Worm (Caenorhabditis elegans) whole organism, early embryonic: ENCODE measurements around the gene F32D8.15.

Experiments used
- B0310.2 ChIP-seq: sonication (generic microtip); optimal IDR thresholded peaks from 2 replicates; lab custom pipeline; 2016; ENCODE audit warnings: mild to moderate bottlenecking, missing genetic modification characterization, missing compliant biosample characterization
- F13C5.2 ChIP-seq: sonication (generic microtip); optimal IDR thresholded peaks from 2 replicates; lab custom pipeline; 2017; ENCODE audit warnings: mild to moderate bottlenecking, missing genetic modification characterization, inconsistent platforms, missing compliant biosample characterization
- aly-1 ChIP-seq: sonication (generic microtip); optimal IDR thresholded peaks from 2 replicates; lab custom pipeline; 2016; ENCODE audit warnings: missing genetic modification characterization, missing compliant biosample characterization
- ama-1 ChIP-seq: fragments of 150-350 bp; optimal IDR thresholded peaks from 2 replicates; lab custom pipeline; 2014
- ceh-13 ChIP-seq: fragments of 200-800 bp; sonication (Bioruptor generic); optimal IDR thresholded peaks from 2 replicates; lab custom pipeline; 2018; ENCODE audit warnings: mild to moderate bottlenecking, missing genetic modification characterization, missing compliant biosample characterization
- ceh-36 ChIP-seq: sonication (generic microtip); optimal IDR thresholded peaks from 2 replicates; lab custom pipeline; 2016; ENCODE audit warnings: missing genetic modification characterization, inconsistent platforms, missing compliant biosample characterization
- ets-7 ChIP-seq: sonication (generic microtip); optimal IDR thresholded peaks from 2 replicates; lab custom pipeline; 2016; ENCODE audit warnings: missing genotype, missing genetic modification characterization, missing compliant biosample characterization
- flt-1 ChIP-seq: fragments of 200-800 bp; sonication (Bioruptor generic); IDR thresholded peaks from 2 replicates; pipeline ENCODE4 v1.3.6; 2022; ENCODE audit warnings: missing genetic modification characterization, missing compliant biosample characterization
- hmbx-1 ChIP-seq: sonication (generic microtip); optimal IDR thresholded peaks from 2 replicates; lab custom pipeline; 2016; ENCODE audit warnings: mild to moderate bottlenecking, missing genetic modification characterization, missing compliant biosample characterization
- hmg-4 ChIP-seq: fragments of 200-800 bp; sonication (Bioruptor generic); optimal IDR thresholded peaks from 2 replicates; lab custom pipeline; 2018; ENCODE audit warnings: mild to moderate bottlenecking, missing genetic modification characterization, missing compliant biosample characterization
- hnd-1 ChIP-seq: sonication (generic microtip); optimal IDR thresholded peaks from 2 replicates; lab custom pipeline; 2016; ENCODE audit warnings: missing genetic modification characterization, missing compliant biosample characterization
- pes-1 ChIP-seq: fragments of 200-800 bp; sonication (Bioruptor generic); IDR thresholded peaks from 2 replicates; pipeline ENCODE4 v1.3.6; 2022; ENCODE audit warnings: missing genetic modification reagents, missing genetic modification characterization, missing compliant biosample characterization
- scrt-1 ChIP-seq: fragments of 200-800 bp; sonication (Bioruptor generic); IDR thresholded peaks from 2 replicates; pipeline ENCODE4 v1.3.6; 2022; ENCODE audit warnings: missing genetic modification characterization, missing compliant biosample characterization
- sea-1 ChIP-seq: fragments of 200-800 bp; sonication (Bioruptor generic); conservative IDR thresholded peaks from 2 replicates; pipeline ENCODE4 v1.3.6; 2022; ENCODE audit warnings: missing genetic modification characterization, missing compliant biosample characterization
- tbx-11 ChIP-seq: fragments of 200-800 bp; sonication (Bioruptor generic); IDR thresholded peaks from 2 replicates; pipeline ENCODE4 v1.3.6; 2022; ENCODE audit warnings: missing genetic modification characterization, missing compliant biosample characterization
- tbx-37 ChIP-seq: fragments of 200-800 bp; sonication (Bioruptor generic); conservative IDR thresholded peaks from 2 replicates; pipeline ENCODE4 v1.3.6; 2022; ENCODE audit warnings: missing genetic modification reagents, missing genetic modification characterization, missing compliant biosample characterization
- tra-4 ChIP-seq: sonication (generic microtip); optimal IDR thresholded peaks from 2 replicates; lab custom pipeline; 2017; ENCODE audit warnings: missing genetic modification characterization, missing compliant biosample characterization

Gene F32D8.15

DNA sequence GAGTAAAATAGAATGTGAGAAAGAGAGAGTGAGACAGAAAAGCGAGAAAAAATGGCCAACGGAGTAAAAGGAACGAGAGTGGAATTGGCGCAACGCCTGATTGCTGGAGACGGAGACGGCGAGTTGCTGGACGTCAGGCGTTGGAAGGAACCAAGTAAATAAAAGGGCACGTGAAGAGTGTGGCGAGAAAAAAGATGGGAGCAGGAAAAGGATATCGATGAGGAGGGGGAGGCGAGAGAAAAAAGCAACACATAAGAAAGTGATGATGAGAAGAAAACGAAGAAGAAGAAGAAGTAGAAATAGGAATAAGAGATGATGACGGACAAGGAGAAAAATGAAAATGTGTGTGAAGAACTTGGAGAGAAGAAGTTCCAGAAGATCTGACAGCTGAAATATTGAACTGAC, 32.4 kb upstream of the F32D8.15 start:
- TF ChIP-seq hmg-4 (GFP tag; lab: Kevin White, UChicago) (no peak), scrt-1 (GFP tag; lab: Robert Waterston, UW) (no peak), tbx-37 (GFP tag; lab: Robert Waterston, UW) (no peak), aly-1 (tag; lab: Kevin White, UChicago) (no peak), ceh-13 (GFP tag; lab: Kevin White, UChicago) (no peak), hnd-1 (tag; lab: Kevin White, UChicago) (no peak), tbx-11 (GFP tag; lab: Robert Waterston, UW) (no peak), pes-1 (GFP tag; lab: Robert Waterston, UW) (no peak), hmbx-1 (tag; lab: Kevin White, UChicago) (no peak), ceh-36 (tag; lab: Kevin White, UChicago) (no peak), sea-1 (GFP tag; lab: Robert Waterston, UW) (no peak), tra-4 (tag; lab: Kevin White, UChicago) (no peak), ets-7 (tag; lab: Kevin White, UChicago) (no peak), flt-1 (GFP tag; lab: Robert Waterston, UW) (no peak), B0310.2 (tag; lab: Kevin White, UChicago) (no peak)

DNA sequence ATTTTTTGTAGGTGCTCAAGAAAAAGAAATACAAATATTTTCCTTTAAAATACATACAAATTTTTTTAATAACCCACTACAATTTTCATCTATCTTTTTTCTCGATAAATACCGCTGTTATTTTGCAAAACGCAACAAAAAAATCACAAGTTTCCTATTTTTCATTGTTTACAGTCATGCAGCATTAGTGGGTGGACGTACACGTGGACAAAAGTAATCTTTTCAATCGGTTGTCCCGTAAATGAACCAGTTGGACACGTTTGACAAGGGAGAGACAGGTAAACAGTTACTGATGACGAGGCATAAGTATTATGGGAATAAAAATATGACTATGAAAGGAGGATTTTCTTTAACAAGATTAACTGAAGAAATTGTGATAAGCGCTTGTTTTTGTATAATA, 30.7 kb upstream of the F32D8.15 start:
- TF ChIP-seq tra-4 (tag; lab: Kevin White, UChicago): no peak

ce11 chrV:10874938-10875599, 28.8 kb upstream of the F32D8.15 start:
- TF ChIP-seq sea-1 (GFP tag; lab: Robert Waterston, UW) (no peak), tra-4 (tag; lab: Kevin White, UChicago) (no peak), ceh-36 (tag; lab: Kevin White, UChicago) (no peak), hnd-1 (tag; lab: Kevin White, UChicago) (no peak), ama-1 (lab: Kevin White, UChicago) (no peak), ceh-13 (GFP tag; lab: Kevin White, UChicago) (no peak), F13C5.2 (no peak), tbx-37 (GFP tag; lab: Robert Waterston, UW) (no peak), pes-1 (GFP tag; lab: Robert Waterston, UW) (no peak)

- TF ChIP-seq B0310.2 (tag; lab: Kevin White, UChicago) (no peak), hmg-4 (GFP tag; lab: Kevin White, UChicago) (no peak), ets-7 (tag; lab: Kevin White, UChicago) (no peak), pes-1 (GFP tag; lab: Robert Waterston, UW) (no peak), scrt-1 (GFP tag; lab: Robert Waterston, UW) (no peak), tbx-11 (GFP tag; lab: Robert Waterston, UW) (no peak), tra-4 (tag; lab: Kevin White, UChicago) (no peak), flt-1 (GFP tag; lab: Robert Waterston, UW) (no peak), hnd-1 (tag; lab: Kevin White, UChicago) (no peak)
Measured at ce11 chrV:10876512-10876911, 27.3 kb upstream of the F32D8.15 start.

DNA sequence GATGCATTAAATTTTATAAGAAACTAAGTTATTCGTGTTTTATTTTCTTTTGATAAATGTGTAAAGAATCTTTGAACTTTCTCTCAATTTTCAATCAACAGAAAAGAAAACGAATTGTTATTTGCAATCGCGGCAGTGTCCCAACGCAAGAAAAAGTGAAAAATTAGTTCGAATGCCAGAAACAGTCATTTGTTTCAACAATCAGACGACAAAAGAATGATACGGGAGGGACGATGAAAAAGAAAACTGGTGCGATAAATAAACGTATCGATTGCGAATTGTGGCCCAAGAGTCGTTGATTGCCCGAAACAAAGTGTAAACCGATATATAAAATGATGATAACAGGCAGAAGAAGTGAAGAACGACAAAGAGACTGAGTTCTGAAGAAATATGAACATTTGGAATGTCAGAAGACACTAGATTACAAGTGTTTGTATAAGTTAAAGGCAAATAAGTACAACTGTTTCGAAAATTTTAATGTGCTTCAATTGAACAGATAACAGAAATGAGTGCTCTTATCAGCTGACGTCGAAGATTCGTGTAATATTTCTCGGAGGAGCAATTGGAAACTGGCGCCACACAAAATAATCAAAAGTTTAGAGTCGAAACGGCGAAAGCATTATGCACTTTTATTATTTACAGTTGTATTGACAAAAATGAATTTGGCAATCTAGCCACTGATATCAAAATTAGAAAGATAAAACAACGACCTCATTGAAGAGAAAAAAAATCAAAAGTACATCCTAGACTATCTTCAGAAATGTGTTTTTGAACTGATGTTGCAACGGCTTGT, 25.8 kb upstream of the F32D8.15 start:
- TF ChIP-seq ceh-36 (tag; lab: Kevin White, UChicago) (no peak), tbx-11 (GFP tag; lab: Robert Waterston, UW) (no peak), B0310.2 (tag; lab: Kevin White, UChicago) (no peak), F13C5.2 (no peak), aly-1 (tag; lab: Kevin White, UChicago) (no peak), hnd-1 (tag; lab: Kevin White, UChicago) (no peak), tbx-37 (GFP tag; lab: Robert Waterston, UW) (no peak), tra-4 (tag; lab: Kevin White, UChicago) (no peak), sea-1 (GFP tag; lab: Robert Waterston, UW) (no peak)

ce11 chrV:10880138-10880882, 23.5 kb upstream of the F32D8.15 start, which contains the start of gene F32D8.1:
Gene F32D8.1, plus strand, starts transcription at chrV:10880832.
- TF ChIP-seq tbx-11 (GFP tag; lab: Robert Waterston, UW) (no peak), sea-1 (GFP tag; lab: Robert Waterston, UW) (no peak), ceh-13 (GFP tag; lab: Kevin White, UChicago) (no peak), ceh-36 (tag; lab: Kevin White, UChicago) (no peak), flt-1 (GFP tag; lab: Robert Waterston, UW) (no peak), ets-7 (tag; lab: Kevin White, UChicago) (no peak), ama-1 (lab: Kevin White, UChicago) (no peak), hmg-4 (GFP tag; lab: Kevin White, UChicago) (no peak), hnd-1 (tag; lab: Kevin White, UChicago) (no peak)

DNA sequence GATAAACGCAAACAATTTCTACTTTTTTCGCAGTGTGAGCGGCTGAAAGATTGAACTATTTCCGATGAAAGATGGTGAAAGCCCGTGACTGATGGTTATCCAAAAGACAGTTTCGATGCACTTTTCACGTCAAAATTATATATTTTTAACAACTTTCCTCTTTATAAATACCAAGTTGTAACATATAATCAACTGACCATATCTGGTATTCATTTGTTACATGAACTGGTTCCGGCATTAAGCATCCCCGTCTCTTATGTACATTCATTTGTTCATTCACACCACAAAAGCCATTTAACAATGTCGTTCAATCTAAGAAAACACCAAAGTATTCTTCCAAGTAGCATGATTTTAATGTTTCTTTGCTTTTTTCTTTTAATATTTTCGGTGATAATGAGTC, 20.4 kb upstream of the F32D8.15 start, which contains the start of gene F32D8.2:
TSS of gene F32D8.2 (plus strand) at position 301 of the 400 bp plus-strand sequence.
- TF ChIP-seq ceh-13 (GFP tag; lab: Kevin White, UChicago) (no peak), hnd-1 (tag; lab: Kevin White, UChicago) (no peak), scrt-1 (GFP tag; lab: Robert Waterston, UW) (no peak), hmbx-1 (tag; lab: Kevin White, UChicago) (no peak), ama-1 (lab: Kevin White, UChicago) (no peak), ceh-36 (tag; lab: Kevin White, UChicago) (no peak), ets-7 (tag; lab: Kevin White, UChicago) (no peak), B0310.2 (tag; lab: Kevin White, UChicago) (no peak)
